Worm (Caenorhabditis elegans): ENCODE measurements around the gene dnj-11.

ce11 chrIV:6618607-6619006 lies 32.9 kb downstream of the dnj-11 start:
- TF ChIP-seq mml-1 (tag; optimal IDR thresholded peaks at IDR 0.05) = no peak
- no peak for TF ChIP-seq nhr-43 (tag; optimal IDR thresholded peaks at IDR 0.05; ENCODE audit: poor library complexity, severe bottlenecking)
- peak; percentile 19 for TF ChIP-seq pha-4 (tag; optimal IDR thresholded peaks at IDR 0.05)
- TF ChIP-seq elt-3 (tag; optimal IDR thresholded peaks at IDR 0.05) = no peak
- no peak for TF ChIP-seq ztf-11 (tag; optimal IDR thresholded peaks at IDR 0.05)
- no peak for TF ChIP-seq nhr-28 (tag; optimal IDR thresholded peaks at IDR 0.05)
- no peak for TF ChIP-seq pqm-1 (tag; optimal IDR thresholded peaks at IDR 0.05)
- peak; percentile 29 for TF ChIP-seq elt-2 (tag; optimal IDR thresholded peaks at IDR 0.05)
- no peak for TF ChIP-seq nhr-12 (tag; optimal IDR thresholded peaks at IDR 0.05)
- TF ChIP-seq nhr-76 (tag; optimal IDR thresholded peaks at IDR 0.05) = no peak
- TF ChIP-seq skn-1 (tag; optimal IDR thresholded peaks at IDR 0.05) = no peak

Data from whole organism, L3 larva.